Worm (Caenorhabditis elegans) whole organism, L3 larva: ENCODE results near the gene sptl-1.

Source experiments
- R02D3.7 ChIP-seq: fragments of 150-350 bp; optimal IDR thresholded peaks from 2 replicates; lab custom pipeline; 2014; ENCODE audit warnings: missing biosample characterization, missing genetic modification characterization
- ama-1 ChIP-seq: fragments of 150-350 bp; optimal IDR thresholded peaks from 2 replicates; lab custom pipeline; 2018
- ceh-16 ChIP-seq: sonication (generic microtip); optimal IDR thresholded peaks from 2 replicates; lab custom pipeline; 2017; ENCODE audit warnings: missing biosample characterization, missing genetic modification characterization
- ceh-28 ChIP-seq: fragments of 150-350 bp; optimal IDR thresholded peaks from 2 replicates; lab custom pipeline; 2014; ENCODE audit warnings: missing biosample characterization, missing genetic modification reagents, missing genetic modification characterization
- ceh-82 ChIP-seq: fragments of 150-350 bp; optimal IDR thresholded peaks from 2 replicates; lab custom pipeline; 2014; ENCODE audit warnings: missing biosample characterization, missing genetic modification characterization
- egl-27 ChIP-seq: sonication (generic microtip); optimal IDR thresholded peaks from 4 replicates; lab custom pipeline; 2017; ENCODE audit warnings: missing biosample characterization, missing genetic modification reagents, missing genetic modification characterization
- elt-1 ChIP-seq: fragments of 150-350 bp; optimal IDR thresholded peaks from 2 replicates; lab custom pipeline; 2014; ENCODE audit warnings: missing biosample characterization, missing genetic modification characterization
- eor-1 ChIP-seq, 2 experiments: fragments of 150-350 bp; optimal IDR thresholded peaks; 2 replicates each; lab custom pipeline; 2014 to 2018; ENCODE audit warnings: missing biosample characterization in 2 of 2, missing genetic modification characterization in 2 of 2
- fkh-10 ChIP-seq: sonication (generic microtip); optimal IDR thresholded peaks from 2 replicates; lab custom pipeline; 2017; ENCODE audit warnings: missing biosample characterization, missing genetic modification reagents, missing genetic modification characterization
- fkh-2 ChIP-seq: fragments of 150-350 bp; optimal IDR thresholded peaks from 2 replicates; lab custom pipeline; 2014; ENCODE audit warnings: missing biosample characterization, missing genetic modification reagents, missing genetic modification characterization
- jun-1 ChIP-seq: fragments of 150-350 bp; optimal IDR thresholded peaks from 2 replicates; lab custom pipeline; 2014; ENCODE audit warnings: missing biosample characterization, missing genetic modification reagents, missing genetic modification characterization
- lin-15B ChIP-seq: fragments of 150-350 bp; optimal IDR thresholded peaks from 2 replicates; lab custom pipeline; 2014; ENCODE audit warnings: missing biosample characterization, missing genetic modification characterization
- lin-39 ChIP-seq: fragments of 150-350 bp; optimal IDR thresholded peaks from 2 replicates; lab custom pipeline; 2018; ENCODE audit warnings: missing biosample characterization, missing genetic modification reagents, missing genetic modification characterization
- lsy-12 ChIP-seq: sonication (generic microtip); optimal IDR thresholded peaks from 2 replicates; lab custom pipeline; 2016; ENCODE audit warnings: mild to moderate bottlenecking, missing genetic modification characterization, missing compliant biosample characterization
- mdl-1 ChIP-seq: fragments of 150-350 bp; optimal IDR thresholded peaks from 2 replicates; lab custom pipeline; 2014; ENCODE audit warnings: missing biosample characterization, missing genetic modification characterization
- mml-1 ChIP-seq: fragments of 150-350 bp; sonication (generic microtip); optimal IDR thresholded peaks from 3 replicates; lab custom pipeline; 2014; ENCODE audit warnings: missing biosample characterization, missing genetic modification characterization
- nfya-1 ChIP-seq: sonication (generic microtip); optimal IDR thresholded peaks from 2 replicates; lab custom pipeline; 2017; ENCODE audit warnings: missing genetic modification characterization, mild to moderate bottlenecking, missing compliant biosample characterization, antibody characterized with exemption, moderate library complexity; ENCODE audit not compliant: insufficient read depth
- nhr-12 ChIP-seq: fragments of 150-350 bp; optimal IDR thresholded peaks from 2 replicates; lab custom pipeline; 2014; ENCODE audit warnings: missing biosample characterization, missing genetic modification characterization
- nhr-23 ChIP-seq: fragments of 150-350 bp; optimal IDR thresholded peaks from 2 replicates; lab custom pipeline; 2014; ENCODE audit warnings: missing biosample characterization, missing genetic modification reagents, missing genetic modification characterization
- nhr-237 ChIP-seq: fragments of 150-350 bp; optimal IDR thresholded peaks from 2 replicates; lab custom pipeline; 2014; ENCODE audit warnings: missing biosample characterization, missing genetic modification characterization
- nhr-25 ChIP-seq: sonication (generic microtip); optimal IDR thresholded peaks from 2 replicates; lab custom pipeline; 2017; ENCODE audit warnings: missing biosample characterization, missing genetic modification characterization
- nhr-28 ChIP-seq: fragments of 150-350 bp; optimal IDR thresholded peaks from 2 replicates; lab custom pipeline; 2014; ENCODE audit warnings: missing biosample characterization, missing genetic modification characterization
- nhr-43 ChIP-seq: sonication (generic microtip); optimal IDR thresholded peaks from 2 replicates; lab custom pipeline; 2016; ENCODE audit warnings: mild to moderate bottlenecking, missing genetic modification characterization, missing compliant biosample characterization; ENCODE audit not compliant: poor library complexity, severe bottlenecking
- nhr-67 ChIP-seq: fragments of 150-350 bp; optimal IDR thresholded peaks from 2 replicates; lab custom pipeline; 2014; ENCODE audit warnings: missing biosample characterization, missing genetic modification characterization
- nhr-76 ChIP-seq: fragments of 150-350 bp; sonication (generic microtip); optimal IDR thresholded peaks from 5 replicates; lab custom pipeline; 2014; ENCODE audit warnings: missing biosample characterization, missing genetic modification characterization
- pha-4 ChIP-seq: fragments of 150-350 bp; optimal IDR thresholded peaks from 2 replicates; lab custom pipeline; 2014; ENCODE audit warnings: missing biosample characterization, missing genetic modification reagents, missing genetic modification characterization
- pqm-1 ChIP-seq: fragments of 150-350 bp; optimal IDR thresholded peaks from 2 replicates; lab custom pipeline; 2017; ENCODE audit warnings: missing biosample characterization, missing genetic modification characterization, inconsistent platforms
- sea-2 ChIP-seq: fragments of 150-350 bp; sonication (generic microtip); optimal IDR thresholded peaks from 4 replicates; lab custom pipeline; 2014; ENCODE audit warnings: missing biosample characterization, missing genetic modification reagents, missing genetic modification characterization
- snpc-4 ChIP-seq: fragments of 150-350 bp; optimal IDR thresholded peaks from 2 replicates; lab custom pipeline; 2014; ENCODE audit warnings: missing biosample characterization, missing genetic modification characterization
- tbx-2 ChIP-seq: sonication (generic microtip); optimal IDR thresholded peaks from 2 replicates; lab custom pipeline; 2016; ENCODE audit warnings: mild to moderate bottlenecking, missing genetic modification characterization, missing compliant biosample characterization
- unc-39 ChIP-seq: sonication (generic microtip); optimal IDR thresholded peaks from 4 replicates; lab custom pipeline; 2017; ENCODE audit warnings: missing biosample characterization, missing genetic modification characterization
- unc-62 ChIP-seq: fragments of 150-350 bp; sonication (generic microtip); optimal IDR thresholded peaks from 4 replicates; lab custom pipeline; 2014; ENCODE audit warnings: missing biosample characterization, missing genetic modification reagents, missing genetic modification characterization
- zag-1 ChIP-seq: fragments of 150-350 bp; optimal IDR thresholded peaks from 2 replicates; lab custom pipeline; 2014; ENCODE audit warnings: missing biosample characterization, missing genetic modification characterization
- ztf-11 ChIP-seq: fragments of 150-350 bp; optimal IDR thresholded peaks from 2 replicates; lab custom pipeline; 2014; ENCODE audit warnings: missing biosample characterization, missing genetic modification characterization
- ztf-4 ChIP-seq: fragments of 150-350 bp; optimal IDR thresholded peaks from 2 replicates; lab custom pipeline; 2014; ENCODE audit warnings: missing biosample characterization, missing genetic modification characterization

sptl-1 gene

ce11 chrII:28283-28682 is 23.2 kb upstream of the sptl-1 start, which contains the start of gene F23F1.4:
F23F1.4 (minus strand) TSS chrII:28423.
- TF ChIP-seq nhr-12 (tag; lab: Kevin White, UChicago) (no peak), nhr-25 (tag; lab: Kevin White, UChicago) (peak; percentile 62), nhr-237 (tag; lab: Kevin White, UChicago) (no peak)

DNA sequence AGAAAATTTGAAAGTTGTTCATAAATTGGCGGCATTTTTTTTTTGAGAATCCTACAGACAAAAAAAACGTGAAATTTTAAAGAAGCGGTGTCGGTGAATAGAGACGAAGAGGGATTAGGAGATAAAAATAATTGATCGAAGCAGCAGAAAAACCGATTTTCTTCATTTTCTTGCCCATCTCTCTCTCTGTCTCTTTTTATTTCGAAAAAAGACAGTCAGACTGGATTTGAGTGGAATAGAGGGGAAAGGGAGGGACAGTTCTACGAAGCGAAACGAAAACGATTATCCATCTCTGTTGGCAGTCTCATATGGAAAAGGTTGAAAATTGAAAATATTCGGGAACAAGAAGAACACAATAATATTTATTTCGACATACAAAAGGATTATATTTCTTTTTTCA is 21.9 kb upstream of the sptl-1 start:
- TF ChIP-seq nhr-28 (no peak), nhr-76 (tag; lab: Kevin White, UChicago) (no peak), nhr-25 (tag; lab: Kevin White, UChicago) (peak; percentile 45)
- TF ChIP-seq, all 47 proteins: peak for 1

DNA sequence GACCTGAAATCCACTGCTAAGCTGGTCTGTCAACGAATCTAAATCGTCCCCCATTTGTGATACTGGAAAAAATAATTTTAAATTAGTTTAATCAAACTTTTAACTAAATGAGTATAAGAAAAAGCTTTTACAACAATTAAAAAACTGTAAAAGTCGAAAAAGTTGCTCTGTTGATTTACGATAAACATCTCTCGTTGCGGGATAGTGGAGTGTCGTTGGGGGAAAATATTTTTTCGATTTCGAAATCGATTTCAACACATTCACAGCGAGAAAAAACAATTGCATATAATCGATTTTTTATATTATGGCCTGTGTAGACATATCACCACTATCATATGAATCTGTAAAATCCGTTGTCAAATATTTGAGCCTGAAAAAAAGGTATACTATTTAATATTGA is 19.9 kb upstream of the sptl-1 start, which contains the start of the genes F23F1.5 and fbxc-54:
F23F1.5 (minus strand) TSS at position 64 of the 400 bp plus-strand sequence.
fbxc-54 (plus strand) TSS at position 199 of the 400 bp plus-strand sequence.
- TF ChIP-seq zag-1 (tag; lab: Kevin White, UChicago), result no peak
- TF ChIP-seq elt-1 (tag; lab: Kevin White, UChicago), result no peak
- no peak for TF ChIP-seq fkh-2 (tag; lab: Kevin White, UChicago)
- no peak for TF ChIP-seq mml-1
- no peak for TF ChIP-seq ztf-4 (tag; lab: Kevin White, UChicago)
- no peak for TF ChIP-seq mdl-1 (tag; lab: Kevin White, UChicago)
- no peak for TF ChIP-seq pqm-1 (tag; lab: Kevin White, UChicago)
- peak; percentile 2 for TF ChIP-seq lin-39 (tag; lab: Kevin White, UChicago)
- TF ChIP-seq ceh-28 (tag; lab: Kevin White, UChicago), result peak; percentile 44
- peak; percentile 38 for TF ChIP-seq lin-15B (tag; lab: Kevin White, UChicago)
- TF ChIP-seq pha-4 (tag; lab: Kevin White, UChicago), result no peak
- no peak for TF ChIP-seq unc-39 (tag; lab: Kevin White, UChicago)
- peak; percentile 58 for TF ChIP-seq R02D3.7 (tag; lab: Kevin White, UChicago)
- TF ChIP-seq nhr-43, result no peak
- no peak for TF ChIP-seq nhr-12 (tag; lab: Kevin White, UChicago)
- TF ChIP-seq nfya-1 (tag; lab: Kevin White, UChicago), result peak; percentile 41
- no peak for TF ChIP-seq eor-1 (tag; optimal IDR thresholded peaks at IDR 0.05; lab: Kevin White, UChicago)
- TF ChIP-seq ztf-11 (tag; lab: Kevin White, UChicago), result no peak

ce11 chrII:33904-34303 is 17.5 kb upstream of the sptl-1 start, which contains the start of gene F23F1.2:
F23F1.2 (plus strand) TSS chrII:34204.
- TF ChIP-seq nhr-43, result no peak
- TF ChIP-seq eor-1 (tag; optimal IDR thresholded peaks at IDR 0.05; lab: Kevin White, UChicago), result no peak
- TF ChIP-seq nhr-76 (tag; lab: Kevin White, UChicago), result no peak
- no peak for TF ChIP-seq mdl-1 (tag; lab: Kevin White, UChicago)
- no peak for TF ChIP-seq ama-1
- TF ChIP-seq lsy-12, result no peak
- no peak for TF ChIP-seq nhr-25 (tag; lab: Kevin White, UChicago)
- no peak for TF ChIP-seq nhr-12 (tag; lab: Kevin White, UChicago)
- TF ChIP-seq unc-39 (tag; lab: Kevin White, UChicago), result no peak
- TF ChIP-seq lin-39 (tag; lab: Kevin White, UChicago), result no peak
- no peak for TF ChIP-seq jun-1 (tag; lab: Kevin White, UChicago)
- TF ChIP-seq ceh-82, result no peak
- no peak for TF ChIP-seq lin-15B (tag; lab: Kevin White, UChicago)
- TF ChIP-seq nhr-28, result no peak

- TF ChIP-seq lin-15B (tag; lab: Kevin White, UChicago) (no peak), mdl-1 (tag; lab: Kevin White, UChicago) (no peak), elt-1 (tag; lab: Kevin White, UChicago) (no peak), nfya-1 (tag; lab: Kevin White, UChicago) (no peak), ztf-11 (tag; lab: Kevin White, UChicago) (no peak), ceh-16 (tag; lab: Kevin White, UChicago) (no peak), fkh-10 (no peak), tbx-2 (no peak), ceh-82 (no peak), egl-27 (no peak), unc-39 (tag; lab: Kevin White, UChicago) (no peak), snpc-4 (tag; lab: Kevin White, UChicago) (no peak), nhr-23 (tag; lab: Kevin White, UChicago) (no peak), mml-1 (no peak), eor-1 (tag; optimal IDR thresholded peaks at IDR 0.05; lab: Kevin White, UChicago) (no peak), nhr-67 (tag; lab: Kevin White, UChicago) (no peak), unc-62 (GFP tag; lab: Kevin White, UChicago) (no peak), sea-2 (GFP tag; lab: Kevin White, UChicago) (no peak)
- TF ChIP-seq, all 47 proteins: peak for 0
Measured at ce11 chrII:37213-37612, 14.2 kb upstream of the sptl-1 start, which contains the start of gene F23F1.6. F23F1.6 (minus strand) TSS chrII:37313.
